Worm (Caenorhabditis elegans): Measurements from ENCODE around the gene glb-12.

glb-12 gene

DNA sequence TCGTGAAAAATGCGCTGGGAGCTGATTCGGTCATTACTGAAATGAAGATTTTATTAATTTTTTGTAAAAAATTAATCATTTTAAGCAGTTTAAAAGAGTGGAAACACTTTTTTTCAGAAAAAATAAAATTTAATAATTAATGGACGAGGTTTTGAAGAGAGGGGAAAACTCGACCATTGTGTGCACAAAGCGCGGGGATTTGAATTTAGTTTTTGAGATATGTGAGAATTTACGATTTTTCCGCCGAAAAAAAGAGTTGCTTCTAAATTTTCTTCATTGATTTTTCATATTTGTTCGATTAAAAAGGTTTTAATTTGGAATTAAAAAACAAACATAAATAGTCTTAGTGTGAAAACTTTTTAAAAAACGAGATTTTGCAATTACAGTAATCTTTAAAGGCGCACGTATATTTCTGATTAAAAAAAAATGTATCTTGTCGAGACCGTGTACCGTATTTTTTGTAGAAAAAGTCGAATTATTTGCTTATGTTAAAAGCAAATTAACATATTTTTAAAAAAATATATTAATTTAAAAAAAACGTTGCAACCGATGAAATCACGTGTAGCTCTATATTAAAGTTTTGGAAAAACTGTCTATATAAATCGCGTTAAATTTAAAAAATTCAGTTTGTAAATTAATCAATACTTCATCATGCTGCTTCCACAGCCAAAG is 17.1 kb downstream of the glb-12 start, which contains the start of the genes dph-2 and C09G5.7 (continued):
- TF ChIP-seq elt-3 (tag; optimal IDR thresholded peaks at IDR 0.05): no peak
- no peak for TF ChIP-seq ets-5 (GFP tag; IDR thresholded peaks at IDR 0.05)
- TF ChIP-seq tbx-2 (tag; optimal IDR thresholded peaks at IDR 0.05): peak; percentile 51
- peak; percentile 37 for TF ChIP-seq xbp-1 (tag; optimal IDR thresholded peaks at IDR 0.05)
- peak; percentile 23 to 63 for TF ChIP-seq lsy-2 (tag; optimal IDR thresholded peaks at IDR 0.05)
- peak; percentile 30 for TF ChIP-seq sox-4 (tag; optimal IDR thresholded peaks at IDR 0.05)
- no peak for TF ChIP-seq unc-86 (tag; optimal IDR thresholded peaks at IDR 0.05)
- peak; percentile 24 for TF ChIP-seq mep-1 (tag; optimal IDR thresholded peaks at IDR 0.05)
- no peak for TF ChIP-seq unc-62 (GFP tag; optimal IDR thresholded peaks at IDR 0.05)
- peak; percentile 69 for TF ChIP-seq lir-3 (tag; optimal IDR thresholded peaks at IDR 0.05; ENCODE audit: poor library complexity)
- no peak for TF ChIP-seq vab-15 (tag; optimal IDR thresholded peaks at IDR 0.05)
- TF ChIP-seq nhr-71 (tag; optimal IDR thresholded peaks at IDR 0.05): peak; percentile 62
- TF ChIP-seq ceh-63 (GFP tag; optimal IDR thresholded peaks at IDR 0.05): no peak
- no peak for TF ChIP-seq nhr-237 (tag; optimal IDR thresholded peaks at IDR 0.05)
- TF ChIP-seq fkh-10 (GFP tag; optimal IDR thresholded peaks at IDR 0.05): no peak
- peak; percentile 65 for TF ChIP-seq irx-1 (tag; optimal IDR thresholded peaks at IDR 0.05)
- TF ChIP-seq dpl-1 (GFP tag; optimal IDR thresholded peaks at IDR 0.05): peak; percentile 81 to 90 (median 87)
- no peak for TF ChIP-seq ztf-4 (tag; optimal IDR thresholded peaks at IDR 0.05)
- TF ChIP-seq unc-30 (tag; optimal IDR thresholded peaks at IDR 0.05): no peak
- TF ChIP-seq hlh-17 (GFP tag; optimal IDR thresholded peaks at IDR 0.05; ENCODE audit: borderline replicate concordance): no peak
- TF ChIP-seq tlp-1 (tag; optimal IDR thresholded peaks at IDR 0.05): no peak
- no peak for TF ChIP-seq C16A3.4 (tag; optimal IDR thresholded peaks at IDR 0.05)
- no peak for TF ChIP-seq lin-39 (tag; optimal IDR thresholded peaks at IDR 0.05)
- no peak for TF ChIP-seq egl-27 (tag; optimal IDR thresholded peaks at IDR 0.05)
- TF ChIP-seq nhr-47 (tag; optimal IDR thresholded peaks at IDR 0.05): no peak
- TF ChIP-seq nhr-28 (tag; optimal IDR thresholded peaks at IDR 0.05): no peak
- TF ChIP-seq ama-1 (optimal IDR thresholded peaks at IDR 0.05): no peak
- TF ChIP-seq fkh-4 (tag; optimal IDR thresholded peaks at IDR 0.05; ENCODE audit: borderline replicate concordance): peak; percentile 10
- no peak for TF ChIP-seq ceh-82 (tag; optimal IDR thresholded peaks at IDR 0.05)
- TF ChIP-seq nhr-85 (tag): peak; percentile 64
- TF ChIP-seq nhr-19 (GFP tag; conservative IDR thresholded peaks at IDR 0.05): 0 out of 2 replicates have a peak, but pooled peaks have one; percentile 5
- peak; percentile 35 for TF ChIP-seq nhr-90 (tag; optimal IDR thresholded peaks at IDR 0.05; ENCODE audit: poor library complexity)
- TF ChIP-seq egl-13 (tag; optimal IDR thresholded peaks at IDR 0.05): no peak
- no peak for TF ChIP-seq C04F5.9 (tag; optimal IDR thresholded peaks at IDR 0.05)
- no peak for TF ChIP-seq F16B12.6 (tag; optimal IDR thresholded peaks at IDR 0.05)
- no peak for TF ChIP-seq pqm-1 (tag; optimal IDR thresholded peaks at IDR 0.05)
- no peak for TF ChIP-seq hpl-2 (GFP tag; optimal IDR thresholded peaks at IDR 0.05)
- TF ChIP-seq skn-1 (tag; optimal IDR thresholded peaks at IDR 0.05): peak; percentile 54
- peak; percentile 9 for TF ChIP-seq lin-14 (GFP tag; optimal IDR thresholded peaks at IDR 0.05)
- no peak for TF ChIP-seq sup-37 (GFP tag; optimal IDR thresholded peaks at IDR 0.05)
- TF ChIP-seq ztf-11 (tag; optimal IDR thresholded peaks at IDR 0.05): peak in 1 of 2 experiments; percentile 45
- no peak for TF ChIP-seq elt-2 (tag; optimal IDR thresholded peaks at IDR 0.05)
- TF ChIP-seq lin-35 (GFP tag; optimal IDR thresholded peaks at IDR 0.05): peak; percentile 87 to 93
- TF ChIP-seq unc-130 (tag; optimal IDR thresholded peaks at IDR 0.05): no peak
- TF ChIP-seq nhr-12 (tag; optimal IDR thresholded peaks at IDR 0.05): no peak
- TF ChIP-seq ceh-90 (tag; optimal IDR thresholded peaks at IDR 0.05): peak; percentile 70
- TF ChIP-seq mef-2 (tag; optimal IDR thresholded peaks at IDR 0.05): no peak
- no peak for TF ChIP-seq snpc-4 (tag; optimal IDR thresholded peaks at IDR 0.05)
- TF ChIP-seq jun-1 (tag; optimal IDR thresholded peaks at IDR 0.05): no peak
- no peak for TF ChIP-seq ceh-8 (GFP tag; optimal IDR thresholded peaks at IDR 0.05)
- no peak for TF ChIP-seq nhr-11 (tag; optimal IDR thresholded peaks at IDR 0.05)
- no peak for TF ChIP-seq mab-9 (GFP tag; IDR thresholded peaks at IDR 0.05)

Data from whole organism, L1 larva.